Fruit fly (Drosophila melanogaster): ENCODE results near the gene Ubc4.

The Ubc4 gene

dm6 chr3L:9742342-9742741, 44.2 kb downstream of the Ubc4 start (continued):
- no peak for TF ChIP-seq CG6854 (GFP tag; optimal IDR thresholded peaks at IDR 0.05)
- TF ChIP-seq CG7368 (GFP tag; optimal IDR thresholded peaks at IDR 0.05), result peak; percentile 43
- peak; percentile 10 for TF ChIP-seq net (GFP tag; optimal IDR thresholded peaks at IDR 0.05)
- peak; percentile 20 for TF ChIP-seq spab (GFP tag; optimal IDR thresholded peaks at IDR 0.05)
- TF ChIP-seq CG3032 (tag; optimal IDR thresholded peaks at IDR 0.05), result peak; percentile 83
- no peak for TF ChIP-seq CG6276 (GFP tag; optimal IDR thresholded peaks at IDR 0.05)
- TF ChIP-seq CG11294 (GFP tag; IDR thresholded peaks at IDR 0.05), result no peak
- TF ChIP-seq CG11762 (GFP tag; optimal IDR thresholded peaks at IDR 0.05; ENCODE audit: insufficient read depth), result peak; percentile 53
- peak; percentile 35 for TF ChIP-seq Lpt (GFP tag; optimal IDR thresholded peaks at IDR 0.05)
- TF ChIP-seq topi (GFP tag; optimal IDR thresholded peaks at IDR 0.05), result peak; percentile 73
- TF ChIP-seq CG15336 (GFP tag; IDR thresholded peaks at IDR 0.05), result peak; percentile 9; the same call in 1 of the 2 replicates
- TF ChIP-seq Hr4 (GFP tag; optimal IDR thresholded peaks at IDR 0.05), result no peak
- peak; percentile 42; the same call in 2 of the 3 replicates for TF ChIP-seq eg (GFP tag; IDR thresholded peaks at IDR 0.05)
- TF ChIP-seq OdsH (GFP tag; optimal IDR thresholded peaks at IDR 0.05), result peak; percentile 15

- TF ChIP-seq Blimp-1 (GFP tag; optimal IDR thresholded peaks at IDR 0.05), result peak; percentile 91
- TF ChIP-seq fd59A (GFP tag; optimal IDR thresholded peaks at IDR 0.05), result peak; percentile 87
- TF ChIP-seq CG8319 (GFP tag; optimal IDR thresholded peaks at IDR 0.05), result peak; percentile 70
- TF ChIP-seq CG31627 (GFP tag; optimal IDR thresholded peaks at IDR 0.05), result peak; percentile 81
- peak; percentile 94 for TF ChIP-seq topi (GFP tag; optimal IDR thresholded peaks at IDR 0.05)
- TF ChIP-seq CG4318 (GFP tag; optimal IDR thresholded peaks at IDR 0.05), result peak; percentile 95
- peak; percentile 94 for TF ChIP-seq CG6163 (GFP tag; IDR thresholded peaks at IDR 0.05)
- peak; percentile 87 for TF ChIP-seq fd85E (GFP tag; optimal IDR thresholded peaks at IDR 0.05)
- TF ChIP-seq eg (GFP tag; IDR thresholded peaks at IDR 0.05), result peak; percentile 95
- peak; percentile 88 for TF ChIP-seq Sox14 (GFP tag; optimal IDR thresholded peaks at IDR 0.05)
- TF ChIP-seq Gug (GFP tag; IDR thresholded peaks at IDR 0.05), result peak; percentile 90
- TF ChIP-seq CG9139 (GFP tag; optimal IDR thresholded peaks at IDR 0.05), result peak; percentile 86
- TF ChIP-seq CG6854 (GFP tag; optimal IDR thresholded peaks at IDR 0.05), result peak; percentile 87
- TF ChIP-seq achi (GFP tag; optimal IDR thresholded peaks at IDR 0.05), result peak; percentile 88
- peak; percentile 94 for TF ChIP-seq CG15336 (GFP tag; IDR thresholded peaks at IDR 0.05)
- TF ChIP-seq acj6 (GFP tag; optimal IDR thresholded peaks at IDR 0.05), result peak; percentile 89
- peak; percentile 89 for TF ChIP-seq CG16779 (tag; optimal IDR thresholded peaks at IDR 0.05)
- no peak for TF ChIP-seq vri (GFP tag; optimal IDR thresholded peaks at IDR 0.05)
- TF ChIP-seq Eip75B (GFP tag; optimal IDR thresholded peaks at IDR 0.05), result peak; percentile 93
- TF ChIP-seq CG6808 (GFP tag; optimal IDR thresholded peaks at IDR 0.05), result peak; percentile 98
- peak; percentile 96 for TF ChIP-seq CG6276 (GFP tag; optimal IDR thresholded peaks at IDR 0.05)
- peak; percentile 98 for TF ChIP-seq CG10669 (GFP tag; optimal IDR thresholded peaks at IDR 0.05)
- peak; percentile 85 for TF ChIP-seq Ets21C (GFP tag; optimal IDR thresholded peaks at IDR 0.05)
- peak; percentile 98 for TF ChIP-seq CG3032 (tag; optimal IDR thresholded peaks at IDR 0.05)
- peak; percentile 87 for TF ChIP-seq CG34406 (GFP tag; optimal IDR thresholded peaks at IDR 0.05)
- no peak for TF ChIP-seq fkh (GFP tag; optimal IDR thresholded peaks at IDR 0.05)
- TF ChIP-seq esn (GFP tag; optimal IDR thresholded peaks at IDR 0.05), result peak; percentile 94
- TF ChIP-seq dsx (GFP tag; optimal IDR thresholded peaks at IDR 0.05; ENCODE audit: poor library complexity, severe bottlenecking), result peak; percentile 78
- peak; percentile 92 for TF ChIP-seq spab (GFP tag; optimal IDR thresholded peaks at IDR 0.05)
- TF ChIP-seq svp (GFP tag), result peak; percentile 93
- TF ChIP-seq CG11294 (GFP tag; IDR thresholded peaks at IDR 0.05), result peak; percentile 90
- peak; percentile 91 for TF ChIP-seq CG6792 (GFP tag; optimal IDR thresholded peaks at IDR 0.05)
- TF ChIP-seq OdsH (GFP tag; optimal IDR thresholded peaks at IDR 0.05), result peak; percentile 89
- TF ChIP-seq Lpt (GFP tag; optimal IDR thresholded peaks at IDR 0.05), result peak; percentile 98
- TF ChIP-seq Eip78C (GFP tag), result peak; percentile 97
- peak; percentile 90 for TF ChIP-seq CG11902 (GFP tag; optimal IDR thresholded peaks at IDR 0.05)
- TF ChIP-seq Ets96B (tag; optimal IDR thresholded peaks at IDR 0.05), result peak; percentile 97
- TF ChIP-seq CG3919 (GFP tag; optimal IDR thresholded peaks at IDR 0.05), result peak; percentile 98
- TF ChIP-seq Eip93F (GFP tag; optimal IDR thresholded peaks at IDR 0.05), result peak; percentile 64
- TF ChIP-seq dac (GFP tag; optimal IDR thresholded peaks at IDR 0.05), result peak; percentile 96
- peak; percentile 89 for TF ChIP-seq net (GFP tag; optimal IDR thresholded peaks at IDR 0.05)
- TF ChIP-seq Hr4 (GFP tag; optimal IDR thresholded peaks at IDR 0.05), result peak; percentile 94
- peak; percentile 93 for TF ChIP-seq CG10631 (GFP tag; optimal IDR thresholded peaks at IDR 0.05)
- peak; percentile 74 to 93 for TF ChIP-seq ss (GFP tag; optimal IDR thresholded peaks at IDR 0.05)
- TF ChIP-seq CG11762 (GFP tag; optimal IDR thresholded peaks at IDR 0.05; ENCODE audit: insufficient read depth), result peak; percentile 96
- peak; percentile 95 for TF ChIP-seq CG7368 (GFP tag; optimal IDR thresholded peaks at IDR 0.05)
These were observed 46.0 kb downstream of the Ubc4 start for dm6 chr3L:9744060-9744549.

Data from whole organism, prepupa.